In the genomic region with DNA sequence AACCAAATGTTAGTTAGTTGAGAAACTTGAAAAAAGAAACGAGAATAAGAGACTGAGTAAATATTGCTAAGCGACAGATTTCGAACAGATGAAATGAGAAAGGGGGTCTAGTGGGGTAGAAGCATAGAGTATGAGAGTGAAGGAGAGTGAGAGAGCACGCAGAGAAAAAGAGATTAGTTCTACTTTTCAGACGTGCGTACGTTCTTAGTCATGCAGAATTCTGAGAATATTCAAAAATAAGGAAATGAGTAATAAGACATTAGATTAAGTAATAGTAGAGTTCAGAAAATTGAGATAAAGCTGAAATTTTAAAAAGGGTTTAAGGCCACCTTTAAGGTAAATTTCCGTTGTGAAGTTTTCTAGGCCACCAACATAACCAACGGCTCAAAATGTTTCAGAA, we compare ENCODE assay signal across 7 worm cellular contexts.
TF ChIP-seq lines count a peak whose summit lies in the region.

No protein-coding gene starts in this region.

TF ChIP-seq in whole organism, L1 larva, 84 proteins besides CTCF, POLR2A, EP300 and RAD21 (continues in another document):
- TF ChIP-seq lsy-2 (tag; optimal IDR thresholded peaks at IDR 0.05; lab: Kevin White, UChicago) (peak; percentile 13 to 18), nhr-47 (tag; optimal IDR thresholded peaks at IDR 0.05; lab: Kevin White, UChicago) (peak; percentile 71), ceh-88 (GFP tag; IDR thresholded peaks at IDR 0.05; lab: Robert Waterston, UW) (no peak), nhr-71 (tag; optimal IDR thresholded peaks at IDR 0.05; lab: Kevin White, UChicago) (peak; percentile 59), dsc-1 (tag; optimal IDR thresholded peaks at IDR 0.05; lab: Kevin White, UChicago) (peak; percentile 90), swsn-7 (tag; optimal IDR thresholded peaks at IDR 0.05; lab: Kevin White, UChicago) (peak; percentile 34), egl-27 (tag; optimal IDR thresholded peaks at IDR 0.05; lab: Kevin White, UChicago) (no peak), ceh-63 (GFP tag; optimal IDR thresholded peaks at IDR 0.05; lab: Kevin White, UChicago) (no peak), nhr-90 (tag; optimal IDR thresholded peaks at IDR 0.05; lab: Kevin White, UChicago; ENCODE audit: poor library complexity) (no peak), nhr-28 (tag; optimal IDR thresholded peaks at IDR 0.05; lab: Kevin White, UChicago) (no peak), pag-3 (tag; optimal IDR thresholded peaks at IDR 0.05; lab: Kevin White, UChicago; ENCODE audit: borderline replicate concordance, insufficient read depth) (no peak), grh-1 (GFP tag; IDR thresholded peaks at IDR 0.05; lab: Robert Waterston, UW) (no peak)

TF ChIP-seq in whole organism, L2 larva, 48 proteins besides CTCF, POLR2A, EP300 and RAD21 (continues in another document):
- TF ChIP-seq zag-1 (tag; optimal IDR thresholded peaks at IDR 0.05; lab: Kevin White, UChicago) = no peak
- no peak for TF ChIP-seq lin-11 (tag; optimal IDR thresholded peaks at IDR 0.05; lab: Kevin White, UChicago)
- peak; percentile 39 for TF ChIP-seq nhr-21 (tag; optimal IDR thresholded peaks at IDR 0.05; lab: Kevin White, UChicago)
- TF ChIP-seq nhr-23 (tag; optimal IDR thresholded peaks at IDR 0.05; lab: Kevin White, UChicago) = no peak
- no peak for TF ChIP-seq mbf-1 (tag; optimal IDR thresholded peaks at IDR 0.05; lab: Kevin White, UChicago)
- peak in 1 of 2 experiments; percentile 41 for TF ChIP-seq lsy-2 (tag; optimal IDR thresholded peaks at IDR 0.05; lab: Kevin White, UChicago)
- peak; percentile 29 for TF ChIP-seq crh-2 (tag; optimal IDR thresholded peaks at IDR 0.05; lab: Kevin White, UChicago)
- TF ChIP-seq unc-39 (tag; optimal IDR thresholded peaks at IDR 0.05; lab: Kevin White, UChicago) = no peak
- peak; percentile 45 for TF ChIP-seq ztf-4 (tag; optimal IDR thresholded peaks at IDR 0.05; lab: Kevin White, UChicago)
- TF ChIP-seq C34F6.9 (tag; optimal IDR thresholded peaks at IDR 0.05; lab: Kevin White, UChicago) = peak; percentile 29
- TF ChIP-seq unc-62 (GFP tag; optimal IDR thresholded peaks at IDR 0.05; lab: Kevin White, UChicago) = no peak
- no peak for TF ChIP-seq R02D3.7 (tag; optimal IDR thresholded peaks at IDR 0.05; lab: Kevin White, UChicago)
- no peak for TF ChIP-seq nhr-77 (tag; optimal IDR thresholded peaks at IDR 0.05; lab: Kevin White, UChicago)

TF ChIP-seq in whole organism, L3 larva, 47 proteins besides CTCF, POLR2A, EP300 and RAD21:
- TF ChIP-seq lin-15B (tag; optimal IDR thresholded peaks at IDR 0.05; lab: Kevin White, UChicago) (no peak), mml-1 (tag; optimal IDR thresholded peaks at IDR 0.05; lab: Kevin White, UChicago) (no peak), nhr-28 (tag; optimal IDR thresholded peaks at IDR 0.05; lab: Kevin White, UChicago) (no peak), hmg-11 (tag; optimal IDR thresholded peaks at IDR 0.05; lab: Kevin White, UChicago) (peak; percentile 12), sea-2 (GFP tag; optimal IDR thresholded peaks at IDR 0.05; lab: Kevin White, UChicago) (no peak), nfya-1 (tag; optimal IDR thresholded peaks at IDR 0.05; lab: Kevin White, UChicago; ENCODE audit: insufficient read depth) (peak; percentile 27), lsy-12 (tag; optimal IDR thresholded peaks at IDR 0.05; lab: Kevin White, UChicago) (no peak), pha-4 (tag; optimal IDR thresholded peaks at IDR 0.05; lab: Kevin White, UChicago) (peak; percentile 62), skn-1 (tag; optimal IDR thresholded peaks at IDR 0.05; lab: Kevin White, UChicago) (no peak)

TF ChIP-seq in whole organism, L4 larva, 104 proteins besides CTCF, POLR2A, EP300 and RAD21 (continues in another document):
- TF ChIP-seq skn-1 (tag; optimal IDR thresholded peaks at IDR 0.05; lab: Kevin White, UChicago) (no peak), nhr-11 (tag; optimal IDR thresholded peaks at IDR 0.05; lab: Kevin White, UChicago) (peak; percentile 32), tag-97 (GFP tag; IDR thresholded peaks at IDR 0.05; lab: Robert Waterston, UW) (no peak), F37D6.2 (tag; optimal IDR thresholded peaks at IDR 0.05; lab: Kevin White, UChicago) (no peak), fkh-10 (GFP tag; optimal IDR thresholded peaks at IDR 0.05; lab: Kevin White, UChicago) (no peak), nhr-76 (tag; optimal IDR thresholded peaks at IDR 0.05; lab: Kevin White, UChicago) (no peak), lsy-2 (tag; optimal IDR thresholded peaks at IDR 0.05; lab: Kevin White, UChicago) (peak in 1 of 2 experiments; percentile 36), zag-1 (tag; optimal IDR thresholded peaks at IDR 0.05; lab: Kevin White, UChicago) (no peak), jun-1 (tag; optimal IDR thresholded peaks at IDR 0.05; lab: Kevin White, UChicago) (no peak), lin-13 (GFP tag; optimal IDR thresholded peaks at IDR 0.05; lab: Kevin White, UChicago) (no peak), nhr-77 (tag; optimal IDR thresholded peaks at IDR 0.05; lab: Kevin White, UChicago) (no peak), hmg-1.1 (GFP tag; IDR thresholded peaks at IDR 0.05; lab: Robert Waterston, UW) (0 out of 2 replicates have a peak, but pooled peaks have one; percentile 8), lin-1 (GFP tag; IDR thresholded peaks at IDR 0.05; lab: Robert Waterston, UW) (no peak)

TF ChIP-seq in whole organism, early embryonic, 17 proteins besides CTCF, POLR2A, EP300 and RAD21:
- peak; percentile 7 for TF ChIP-seq B0310.2 (tag; optimal IDR thresholded peaks at IDR 0.05; lab: Kevin White, UChicago)
- TF ChIP-seq tbx-37 (GFP tag; conservative IDR thresholded peaks at IDR 0.05; lab: Robert Waterston, UW) = no peak
TF ChIP-seq in whole organism, early embryonic: peak in this region for 1.

TF ChIP-seq in whole organism, late embryonic, 69 proteins besides CTCF, POLR2A, EP300 and RAD21:
- TF ChIP-seq dve-1 (tag; optimal IDR thresholded peaks at IDR 0.05; lab: Kevin White, UChicago) (no peak), pax-1 (tag; optimal IDR thresholded peaks at IDR 0.05; lab: Kevin White, UChicago) (peak; percentile 15)
TF ChIP-seq in whole organism, late embryonic: peak in this region for 1.

TF ChIP-seq in whole organism, young adult, 124 proteins besides CTCF, POLR2A, EP300 and RAD21:
- TF ChIP-seq F22D6.2 (tag; optimal IDR thresholded peaks at IDR 0.05; lab: Kevin White, UChicago) (no peak), tbx-9 (tag; optimal IDR thresholded peaks at IDR 0.05; lab: Kevin White, UChicago; ENCODE audit: borderline replicate concordance) (no peak), zim-3 (tag; optimal IDR thresholded peaks at IDR 0.05; lab: Kevin White, UChicago) (no peak), madf-10 (tag; optimal IDR thresholded peaks at IDR 0.05; lab: Kevin White, UChicago) (no peak), hmg-1.2 (GFP tag; IDR thresholded peaks at IDR 0.05; lab: Robert Waterston, UW) (0 out of 2 replicates have a peak, but pooled peaks have one; percentile 5), nhr-80 (tag; optimal IDR thresholded peaks at IDR 0.05; lab: Kevin White, UChicago) (no peak), let-607 (tag; optimal IDR thresholded peaks at IDR 0.05; lab: Kevin White, UChicago) (no peak), mes-4 (tag; optimal IDR thresholded peaks at IDR 0.05; lab: Kevin White, UChicago) (no peak)
